Fruit fly (Drosophila melanogaster): ENCODE results near the gene CG33966.

DNA sequence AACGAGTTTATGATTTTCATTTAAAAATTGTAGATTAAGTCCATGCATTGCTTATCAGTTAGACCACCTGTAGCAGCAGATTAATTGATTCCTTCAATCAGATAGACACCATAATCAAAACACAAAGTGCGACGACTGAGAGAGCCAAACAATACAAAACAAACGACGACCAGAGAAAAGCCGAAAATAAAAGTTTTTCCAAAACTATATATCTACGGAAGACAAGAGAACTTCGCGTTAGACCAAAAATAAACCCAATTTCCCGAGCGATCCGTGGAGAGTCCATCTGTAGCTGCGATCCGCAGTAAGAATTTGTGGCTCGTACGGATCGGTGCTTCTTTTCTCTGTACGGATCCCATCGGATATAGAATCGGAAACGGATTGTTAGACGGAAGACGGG is 1.5 kb downstream of the CG33966 start, which contains the start of gene galene:
- TF ChIP-seq tj (GFP tag; optimal IDR thresholded peaks at IDR 0.05), result no peak
- TF ChIP-seq CG7045 (GFP tag; optimal IDR thresholded peaks at IDR 0.05), result no peak
- TF ChIP-seq CG5204 (GFP tag; optimal IDR thresholded peaks at IDR 0.05), result no peak
- no peak for TF ChIP-seq ovo (GFP tag; optimal IDR thresholded peaks at IDR 0.05)
- TF ChIP-seq kay (GFP tag; ENCODE audit: borderline replicate concordance), result no peak
- TF ChIP-seq pad (GFP tag; optimal IDR thresholded peaks at IDR 0.05), result no peak
- no peak for TF ChIP-seq CG7101 (tag; optimal IDR thresholded peaks at IDR 0.05)
- TF ChIP-seq Crg-1 (GFP tag; optimal IDR thresholded peaks at IDR 0.05), result no peak
- no peak for TF ChIP-seq Mnt (GFP tag; optimal IDR thresholded peaks at IDR 0.05)
- TF ChIP-seq cic (GFP tag; optimal IDR thresholded peaks at IDR 0.05), result no peak
- no peak for TF ChIP-seq Clk (GFP tag; optimal IDR thresholded peaks at IDR 0.05)
- no peak for TF ChIP-seq Hr96 (GFP tag; optimal IDR thresholded peaks at IDR 0.05)

Measured in whole organism, adult.